Fruit fly (Drosophila melanogaster): ENCODE measurements around the gene CG46320.
A peak's percentile ranks its signal among the peaks of the same experiment; 100 is the strongest.

CG46320 gene

dm6 chr3L:5617395-5617794 lies 46.5 kb upstream of the CG46320 start:
- TF ChIP-seq Blimp-1 (GFP tag; optimal IDR thresholded peaks at IDR 0.05) = peak; percentile 42
- no peak for TF ChIP-seq grn (GFP tag; optimal IDR thresholded peaks at IDR 0.05)

- TF ChIP-seq CG5245 (GFP tag; optimal IDR thresholded peaks at IDR 0.05) = no peak
- no peak for TF ChIP-seq B-H1 (GFP tag; IDR thresholded peaks at IDR 0.05)
- no peak for TF ChIP-seq Poxn (GFP tag; IDR thresholded peaks at IDR 0.05)
- TF ChIP-seq B-H2 (GFP tag; optimal IDR thresholded peaks at IDR 0.05) = no peak
- TF ChIP-seq cg (GFP tag; optimal IDR thresholded peaks at IDR 0.05) = peak; percentile 1
- TF ChIP-seq CG10147 (GFP tag; optimal IDR thresholded peaks at IDR 0.05) = no peak
- TF ChIP-seq Neu2 (GFP tag; optimal IDR thresholded peaks at IDR 0.05; ENCODE audit: borderline replicate concordance) = no peak
Observed at dm6 chr3L:5618697-5619096, 45.2 kb upstream of the CG46320 start.

DNA sequence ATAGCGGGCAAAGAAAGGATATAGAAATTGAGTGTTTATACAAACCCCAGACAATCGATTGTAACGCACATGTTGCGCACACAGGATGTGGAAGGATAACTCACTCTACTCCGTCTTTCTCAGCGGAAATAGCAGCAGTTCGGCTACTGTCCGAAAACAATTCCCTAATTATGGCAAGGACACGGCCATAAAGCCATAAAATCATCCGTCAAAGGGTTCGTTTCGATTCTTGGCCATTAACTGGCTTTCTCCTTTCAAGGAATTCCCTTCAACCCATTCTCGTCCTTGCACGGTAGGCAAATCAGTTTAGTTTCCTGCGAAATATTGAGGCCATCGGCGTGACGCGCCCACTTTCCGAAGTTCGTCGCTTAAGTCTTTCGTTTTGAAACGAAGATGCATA lies 42.4 kb upstream of the CG46320 start:
- no peak for TF ChIP-seq lmd (GFP tag; IDR thresholded peaks at IDR 0.05)
- TF ChIP-seq ac (GFP tag; optimal IDR thresholded peaks at IDR 0.05) = no peak
- no peak for TF ChIP-seq phol (tag; optimal IDR thresholded peaks at IDR 0.05)
- TF ChIP-seq cad (GFP tag; optimal IDR thresholded peaks at IDR 0.05) = peak; percentile 96
- TF ChIP-seq Ets65A (GFP tag) = peak; percentile 47
- no peak for TF ChIP-seq CG16815 (GFP tag; optimal IDR thresholded peaks at IDR 0.05)
- TF ChIP-seq tll (GFP tag; optimal IDR thresholded peaks at IDR 0.05) = peak in 1 of 2 experiments; percentile 83
- TF ChIP-seq zen (tag; optimal IDR thresholded peaks at IDR 0.05) = peak; percentile 67

DNA sequence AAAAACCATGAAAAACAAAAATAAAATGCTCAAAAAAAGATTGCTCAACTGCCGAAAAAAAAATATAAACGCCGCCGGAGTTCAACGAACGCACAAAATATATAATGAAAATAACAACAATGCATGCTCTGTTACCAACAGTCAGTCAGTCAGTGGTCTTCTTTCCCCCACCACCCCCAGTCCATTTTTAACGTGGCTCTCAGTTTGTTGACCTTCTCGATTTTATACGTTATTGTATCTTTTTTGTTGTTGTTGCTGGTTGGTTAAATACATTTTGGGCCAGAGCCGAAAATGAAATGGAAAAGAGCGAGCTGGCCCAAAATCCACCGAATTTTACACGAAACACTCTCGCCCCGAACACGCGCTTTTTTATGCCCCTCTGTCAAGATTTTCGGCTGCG lies 42.0 kb upstream of the CG46320 start:
- peak in 1 of 2 experiments; percentile 5 for TF ChIP-seq Trl (optimal IDR thresholded peaks at IDR 0.05)
- no peak for TF ChIP-seq Trl (GFP tag; optimal IDR thresholded peaks at IDR 0.05)
- TF ChIP-seq Ptx1 (GFP tag; IDR thresholded peaks at IDR 0.05) = no peak
- TF ChIP-seq CG8290 (GFP tag; optimal IDR thresholded peaks at IDR 0.05) = no peak
- TF ChIP-seq CG8290 (tag; optimal IDR thresholded peaks at IDR 0.05) = no peak
- TF ChIP-seq CG10565 (GFP tag; optimal IDR thresholded peaks at IDR 0.05) = no peak
- TF ChIP-seq CG4360 (GFP tag; IDR thresholded peaks at IDR 0.05) = peak; percentile 61
- no peak for TF ChIP-seq CG10979 (tag; optimal IDR thresholded peaks at IDR 0.05)
- TF ChIP-seq Lim3 (GFP tag; IDR thresholded peaks at IDR 0.05) = no peak
- no peak for TF ChIP-seq GATAe (GFP tag; conservative IDR thresholded peaks at IDR 0.05)
- no peak for TF ChIP-seq ATbp (GFP tag; optimal IDR thresholded peaks at IDR 0.05)
- TF ChIP-seq vvl (GFP tag; IDR thresholded peaks at IDR 0.05) = peak; percentile 25; the same call in 1 of the 2 replicates
- TF ChIP-seq crol (GFP tag; IDR thresholded peaks at IDR 0.05) = peak; percentile 48; the same call in 1 of the 2 replicates
- TF ChIP-seq CG13296 (GFP tag; optimal IDR thresholded peaks at IDR 0.05) = no peak
- peak; percentile 55 for TF ChIP-seq Deaf1 (tag; optimal IDR thresholded peaks at IDR 0.05)
- TF ChIP-seq CG1603 (tag; optimal IDR thresholded peaks at IDR 0.05) = no peak
- no peak for TF ChIP-seq wor (GFP tag; IDR thresholded peaks at IDR 0.05)
- TF ChIP-seq YL-1 (GFP tag; optimal IDR thresholded peaks at IDR 0.05) = no peak
- no peak for TF ChIP-seq cg (GFP tag; optimal IDR thresholded peaks at IDR 0.05)
- no peak for TF ChIP-seq CG7786 (GFP tag; optimal IDR thresholded peaks at IDR 0.05)
- no peak for TF ChIP-seq CG2120 (GFP tag; optimal IDR thresholded peaks at IDR 0.05)
- no peak for TF ChIP-seq cad (GFP tag; optimal IDR thresholded peaks at IDR 0.05)
- TF ChIP-seq B-H1 (GFP tag; IDR thresholded peaks at IDR 0.05) = no peak
- TF ChIP-seq Abd-B (GFP tag; optimal IDR thresholded peaks at IDR 0.05) = peak; percentile 43
- 0 out of 3 replicates have a peak, but pooled peaks have one; percentile 32 for TF ChIP-seq CG2199 (GFP tag; IDR thresholded peaks at IDR 0.05)
- no peak for TF ChIP-seq HHEX (GFP tag; optimal IDR thresholded peaks at IDR 0.05)
- TF ChIP-seq CG1647 (GFP tag; optimal IDR thresholded peaks at IDR 0.05) = no peak
- no peak for TF ChIP-seq CG15073 (GFP tag; optimal IDR thresholded peaks at IDR 0.05)
- TF ChIP-seq ERR (GFP tag; optimal IDR thresholded peaks at IDR 0.05) = no peak
- TF ChIP-seq CG12236 (GFP tag; optimal IDR thresholded peaks at IDR 0.05) = no peak
- no peak for TF ChIP-seq CG5245 (GFP tag; optimal IDR thresholded peaks at IDR 0.05)
- no peak for TF ChIP-seq tio (GFP tag; optimal IDR thresholded peaks at IDR 0.05)
- TF ChIP-seq CG11723 (GFP tag; optimal IDR thresholded peaks at IDR 0.05) = no peak
- TF ChIP-seq B-H2 (GFP tag; optimal IDR thresholded peaks at IDR 0.05) = no peak
- TF ChIP-seq grau (tag; optimal IDR thresholded peaks at IDR 0.05) = no peak
